Worm (Caenorhabditis elegans) whole organism, late embryonic: ENCODE results near the gene F02E8.4.

Source experiments
- C08G9.2 ChIP-seq: sonication (generic microtip); optimal IDR thresholded peaks from 2 replicates; lab custom pipeline; 2016; ENCODE audit warnings: mild to moderate bottlenecking, missing genetic modification characterization, moderate library complexity, missing compliant biosample characterization
- ama-1 ChIP-seq: fragments of 150-350 bp; optimal IDR thresholded peaks from 2 replicates; lab custom pipeline; 2014
- ceh-14 ChIP-seq: sonication (generic microtip); optimal IDR thresholded peaks from 2 replicates; lab custom pipeline; 2016; ENCODE audit warnings: missing genotype, missing genetic modification characterization, missing compliant biosample characterization
- ceh-48 ChIP-seq: sonication (generic microtip); optimal IDR thresholded peaks from 2 replicates; lab custom pipeline; 2016; ENCODE audit warnings: missing genetic modification characterization, inconsistent platforms, missing compliant biosample characterization
- hlh-8 ChIP-seq: sonication (generic microtip); optimal IDR thresholded peaks from 2 replicates; lab custom pipeline; 2016; ENCODE audit warnings: missing genotype, missing genetic modification characterization, missing compliant biosample characterization
- nfya-1 ChIP-seq: sonication (generic microtip); optimal IDR thresholded peaks from 2 replicates; lab custom pipeline; 2017; ENCODE audit warnings: missing genetic modification characterization, mild to moderate bottlenecking, missing compliant biosample characterization, antibody characterized with exemption, moderate library complexity
- pha-4 ChIP-seq: fragments of 150-350 bp; optimal IDR thresholded peaks from 2 replicates; lab custom pipeline; 2018; ENCODE audit warnings: missing biosample characterization, missing genetic modification reagents, missing genetic modification characterization
- pqm-1 ChIP-seq: sonication (generic microtip); optimal IDR thresholded peaks from 2 replicates; lab custom pipeline; 2016; ENCODE audit warnings: missing genetic modification characterization, missing compliant biosample characterization
- sox-2 ChIP-seq: fragments of 200-800 bp; sonication (Bioruptor generic); IDR thresholded peaks from 2 replicates; pipeline ENCODE4 v1.3.6; 2022; ENCODE audit warnings: missing genetic modification reagents, missing genetic modification characterization, missing compliant biosample characterization
- sox-4 ChIP-seq: sonication (generic microtip); optimal IDR thresholded peaks from 2 replicates; lab custom pipeline; 2017; ENCODE audit warnings: mild to moderate bottlenecking, missing genetic modification characterization, inconsistent platforms, missing compliant biosample characterization
- tbx-2 ChIP-seq: sonication (generic microtip); optimal IDR thresholded peaks from 2 replicates; lab custom pipeline; 2016; ENCODE audit warnings: missing genetic modification characterization, missing compliant biosample characterization
- unc-55 ChIP-seq: sonication (generic microtip); optimal IDR thresholded peaks from 2 replicates; lab custom pipeline; 2017; ENCODE audit warnings: missing biosample characterization, missing genetic modification reagents, missing genetic modification characterization
- unc-86 ChIP-seq: sonication (generic microtip); optimal IDR thresholded peaks from 2 replicates; lab custom pipeline; 2016; ENCODE audit warnings: missing genetic modification characterization, missing compliant biosample characterization

- TF ChIP-seq sox-4 (tag; lab: Kevin White, UChicago), result peak; percentile 66
- TF ChIP-seq ceh-14 (tag; lab: Kevin White, UChicago), result peak; percentile 25
- no peak for TF ChIP-seq tbx-2 (tag; lab: Kevin White, UChicago)
- peak; percentile 68 for TF ChIP-seq C08G9.2 (tag; lab: Kevin White, UChicago)
- no peak for TF ChIP-seq ama-1 (lab: Kevin White, UChicago)
- peak; percentile 81 for TF ChIP-seq sox-2 (GFP tag; lab: Robert Waterston, UW)
- no peak for TF ChIP-seq unc-55 (GFP tag; lab: Kevin White, UChicago)
- TF ChIP-seq unc-86 (tag; lab: Kevin White, UChicago), result peak; percentile 66
- no peak for TF ChIP-seq pha-4
- no peak for TF ChIP-seq pqm-1 (tag; lab: Kevin White, UChicago)
- TF ChIP-seq nfya-1 (tag; lab: Kevin White, UChicago), result no peak
- peak; percentile 55 for TF ChIP-seq hlh-8 (tag; lab: Kevin White, UChicago)
- peak; percentile 51 for TF ChIP-seq ceh-48 (tag; lab: Kevin White, UChicago)
Measured at ce11 chrX:4444073-4444472, 9.8 kb upstream of the F02E8.4 start.
